Fruit fly (Drosophila melanogaster): ENCODE results near the gene hzg.

hzg gene

dm6 chr3L:16045831-16046336 is 41.3 kb upstream of the hzg start (continued):
- TF ChIP-seq CG6163 (GFP tag; IDR thresholded peaks at IDR 0.05) (peak; percentile 98), ss (GFP tag; optimal IDR thresholded peaks at IDR 0.05) (peak; percentile 83 to 85), svp (GFP tag) (peak; percentile 96), Smox (GFP tag; optimal IDR thresholded peaks at IDR 0.05) (peak; percentile 94), pdm3 (GFP tag; optimal IDR thresholded peaks at IDR 0.05) (peak; percentile 95), CG34406 (GFP tag; optimal IDR thresholded peaks at IDR 0.05) (peak; percentile 93), CG6808 (GFP tag; optimal IDR thresholded peaks at IDR 0.05) (peak; percentile 89), CG16779 (tag; optimal IDR thresholded peaks at IDR 0.05) (peak; percentile 93), CG8119 (GFP tag; IDR thresholded peaks at IDR 0.05) (peak; percentile 98), dac (GFP tag; optimal IDR thresholded peaks at IDR 0.05) (peak; percentile 64), Sox15 (GFP tag; optimal IDR thresholded peaks at IDR 0.05) (peak; percentile 73), topi (GFP tag; optimal IDR thresholded peaks at IDR 0.05) (peak; percentile 95), Hr39 (GFP tag; optimal IDR thresholded peaks at IDR 0.05) (peak; percentile 92)

- TF ChIP-seq CG3919 (GFP tag; optimal IDR thresholded peaks at IDR 0.05) (peak; percentile 30), acj6 (GFP tag; optimal IDR thresholded peaks at IDR 0.05) (peak; percentile 40), eg (GFP tag; IDR thresholded peaks at IDR 0.05) (peak; percentile 26; the same call in 2 of the 3 replicates), Hr39 (GFP tag; optimal IDR thresholded peaks at IDR 0.05) (peak; percentile 16), net (GFP tag; optimal IDR thresholded peaks at IDR 0.05) (peak; percentile 39), CG16779 (tag; optimal IDR thresholded peaks at IDR 0.05) (no peak), Smox (GFP tag; optimal IDR thresholded peaks at IDR 0.05) (peak; percentile 41), achi (GFP tag; optimal IDR thresholded peaks at IDR 0.05) (peak; percentile 30), CG8632 (GFP tag; optimal IDR thresholded peaks at IDR 0.05) (peak; percentile 48), CG9139 (GFP tag; optimal IDR thresholded peaks at IDR 0.05) (no peak), CG11294 (GFP tag; IDR thresholded peaks at IDR 0.05) (no peak; the same call in 1 of the 2 replicates), CG15336 (GFP tag; IDR thresholded peaks at IDR 0.05) (peak; percentile 54), CG3032 (tag; optimal IDR thresholded peaks at IDR 0.05) (peak; percentile 16), fd85E (GFP tag; optimal IDR thresholded peaks at IDR 0.05) (no peak), Ets96B (tag; optimal IDR thresholded peaks at IDR 0.05) (peak; percentile 55), CG8119 (GFP tag; IDR thresholded peaks at IDR 0.05) (peak; percentile 39; the same call in 2 of the 3 replicates), spab (GFP tag; optimal IDR thresholded peaks at IDR 0.05) (no peak), Sox102F (GFP tag; optimal IDR thresholded peaks at IDR 0.05) (no peak), ss (GFP tag; optimal IDR thresholded peaks at IDR 0.05) (peak in 1 of 2 experiments; percentile 11), cyc (GFP tag; optimal IDR thresholded peaks at IDR 0.05) (no peak), Met (GFP tag; optimal IDR thresholded peaks at IDR 0.05) (peak; percentile 28), pdm3 (GFP tag; optimal IDR thresholded peaks at IDR 0.05) (peak; percentile 2), Hr4 (GFP tag; optimal IDR thresholded peaks at IDR 0.05) (peak; percentile 42), fkh (GFP tag; optimal IDR thresholded peaks at IDR 0.05) (no peak), CG6792 (GFP tag; optimal IDR thresholded peaks at IDR 0.05) (peak; percentile 50), CG6808 (GFP tag; optimal IDR thresholded peaks at IDR 0.05) (no peak), OdsH (GFP tag; optimal IDR thresholded peaks at IDR 0.05) (peak; percentile 34), Eip78C (GFP tag) (peak; percentile 92), lz (GFP tag; optimal IDR thresholded peaks at IDR 0.05) (peak; percentile 21), topi (GFP tag; optimal IDR thresholded peaks at IDR 0.05) (peak; percentile 58), CG6854 (GFP tag; optimal IDR thresholded peaks at IDR 0.05) (no peak), esn (GFP tag; optimal IDR thresholded peaks at IDR 0.05) (peak; percentile 64), CG6276 (GFP tag; optimal IDR thresholded peaks at IDR 0.05) (no peak), Sox14 (GFP tag; optimal IDR thresholded peaks at IDR 0.05) (no peak), CG34406 (GFP tag; optimal IDR thresholded peaks at IDR 0.05) (peak; percentile 59), CG32006 (GFP tag; optimal IDR thresholded peaks at IDR 0.05) (peak; percentile 58), CG11762 (GFP tag; optimal IDR thresholded peaks at IDR 0.05; ENCODE audit: insufficient read depth) (peak; percentile 36), CG1621 (tag; optimal IDR thresholded peaks at IDR 0.05) (no peak), CG10631 (GFP tag; optimal IDR thresholded peaks at IDR 0.05) (peak; percentile 60), fd59A (GFP tag; optimal IDR thresholded peaks at IDR 0.05) (no peak), dsx (GFP tag; optimal IDR thresholded peaks at IDR 0.05; ENCODE audit: poor library complexity, severe bottlenecking) (peak; percentile 74), CG6163 (GFP tag; IDR thresholded peaks at IDR 0.05) (peak; percentile 72), salr (GFP tag; optimal IDR thresholded peaks at IDR 0.05) (peak in 1 of 2 experiments; percentile 64), svp (GFP tag) (peak; percentile 69)
These were observed 40.7 kb upstream of the hzg start for dm6 chr3L:16045083-16045830.

All from whole organism, prepupa.